Worm (Caenorhabditis elegans) whole organism, early embryonic: ENCODE results near the gene C03F11.4.

Experiments
- aly-1 ChIP-seq: sonication (generic microtip); optimal IDR thresholded peaks from 2 replicates; lab custom pipeline; 2016; ENCODE audit warnings: missing genetic modification characterization, missing compliant biosample characterization
- ama-1 ChIP-seq: fragments of 150-350 bp; optimal IDR thresholded peaks from 2 replicates; lab custom pipeline; 2014
- ceh-13 ChIP-seq: fragments of 200-800 bp; sonication (Bioruptor generic); optimal IDR thresholded peaks from 2 replicates; lab custom pipeline; 2018; ENCODE audit warnings: mild to moderate bottlenecking, missing genetic modification characterization, missing compliant biosample characterization
- ceh-36 ChIP-seq: sonication (generic microtip); optimal IDR thresholded peaks from 2 replicates; lab custom pipeline; 2016; ENCODE audit warnings: missing genetic modification characterization, inconsistent platforms, missing compliant biosample characterization
- ets-7 ChIP-seq: sonication (generic microtip); optimal IDR thresholded peaks from 2 replicates; lab custom pipeline; 2016; ENCODE audit warnings: missing genotype, missing genetic modification characterization, missing compliant biosample characterization
- hnd-1 ChIP-seq: sonication (generic microtip); optimal IDR thresholded peaks from 2 replicates; lab custom pipeline; 2016; ENCODE audit warnings: missing genetic modification characterization, missing compliant biosample characterization
- tbx-11 ChIP-seq: fragments of 200-800 bp; sonication (Bioruptor generic); IDR thresholded peaks from 2 replicates; pipeline ENCODE4 v1.3.6; 2022; ENCODE audit warnings: missing genetic modification characterization, missing compliant biosample characterization
- tra-4 ChIP-seq: sonication (generic microtip); optimal IDR thresholded peaks from 2 replicates; lab custom pipeline; 2017; ENCODE audit warnings: missing genetic modification characterization, missing compliant biosample characterization

DNA sequence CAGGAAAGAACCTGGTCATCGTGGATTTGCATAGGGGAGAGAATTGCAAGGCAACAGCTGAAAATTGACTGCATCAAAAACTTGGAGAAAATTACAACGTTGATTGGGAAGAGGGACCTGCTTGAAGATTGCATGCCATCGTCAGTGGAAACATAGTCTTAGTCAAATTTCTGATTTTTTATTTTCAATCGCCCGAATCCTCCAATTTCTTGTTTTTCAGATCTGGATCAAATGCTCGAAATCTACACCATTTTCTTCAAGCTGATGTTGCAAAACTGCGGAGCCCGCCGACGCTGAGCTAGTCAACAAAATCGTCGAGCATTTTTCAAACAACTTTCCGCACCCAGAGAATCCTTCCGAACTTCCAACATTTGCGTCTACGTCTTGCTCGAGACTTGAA, 32.6 kb downstream of the C03F11.4 start:
- TF ChIP-seq ets-7 (no peak), tra-4 (no peak), tbx-11 (GFP tag; lab: Robert Waterston, UW) (no peak), hnd-1 (tag; lab: Kevin White, UChicago) (no peak), aly-1 (tag; lab: Kevin White, UChicago) (no peak), ama-1 (no peak), ceh-13 (no peak), ceh-36 (no peak)
